Fruit fly (Drosophila melanogaster): ENCODE results near the gene Phb1.

- no peak for TF ChIP-seq CG8478 (optimal IDR thresholded peaks at IDR 0.05)
- TF ChIP-seq CTCF (optimal IDR thresholded peaks at IDR 0.05), result peak in 1 of 2 experiments; percentile 12
These were observed 10.0 kb upstream of the Phb1 start, which contains the start of gene brat for dm6 chr2L:19133465-19134365.
